Worm (Caenorhabditis elegans) whole organism, early embryonic: ENCODE results near the gene ubq-1.

Experiments
- B0310.2 ChIP-seq: sonication (generic microtip); optimal IDR thresholded peaks from 2 replicates; lab custom pipeline; 2016; ENCODE audit warnings: mild to moderate bottlenecking, missing genetic modification characterization, missing compliant biosample characterization
- F13C5.2 ChIP-seq: sonication (generic microtip); optimal IDR thresholded peaks from 2 replicates; lab custom pipeline; 2017; ENCODE audit warnings: mild to moderate bottlenecking, missing genetic modification characterization, inconsistent platforms, missing compliant biosample characterization
- ama-1 ChIP-seq: fragments of 150-350 bp; optimal IDR thresholded peaks from 2 replicates; lab custom pipeline; 2014
- ceh-13 ChIP-seq: fragments of 200-800 bp; sonication (Bioruptor generic); optimal IDR thresholded peaks from 2 replicates; lab custom pipeline; 2018; ENCODE audit warnings: mild to moderate bottlenecking, missing genetic modification characterization, missing compliant biosample characterization
- ceh-36 ChIP-seq: sonication (generic microtip); optimal IDR thresholded peaks from 2 replicates; lab custom pipeline; 2016; ENCODE audit warnings: missing genetic modification characterization, inconsistent platforms, missing compliant biosample characterization
- ets-7 ChIP-seq: sonication (generic microtip); optimal IDR thresholded peaks from 2 replicates; lab custom pipeline; 2016; ENCODE audit warnings: missing genotype, missing genetic modification characterization, missing compliant biosample characterization
- hmbx-1 ChIP-seq: sonication (generic microtip); optimal IDR thresholded peaks from 2 replicates; lab custom pipeline; 2016; ENCODE audit warnings: mild to moderate bottlenecking, missing genetic modification characterization, missing compliant biosample characterization
- hmg-4 ChIP-seq: fragments of 200-800 bp; sonication (Bioruptor generic); optimal IDR thresholded peaks from 2 replicates; lab custom pipeline; 2018; ENCODE audit warnings: mild to moderate bottlenecking, missing genetic modification characterization, missing compliant biosample characterization
- hnd-1 ChIP-seq: sonication (generic microtip); optimal IDR thresholded peaks from 2 replicates; lab custom pipeline; 2016; ENCODE audit warnings: missing genetic modification characterization, missing compliant biosample characterization
- pes-1 ChIP-seq: fragments of 200-800 bp; sonication (Bioruptor generic); IDR thresholded peaks from 2 replicates; pipeline ENCODE4 v1.3.6; 2022; ENCODE audit warnings: missing genetic modification reagents, missing genetic modification characterization, missing compliant biosample characterization
- scrt-1 ChIP-seq: fragments of 200-800 bp; sonication (Bioruptor generic); IDR thresholded peaks from 2 replicates; pipeline ENCODE4 v1.3.6; 2022; ENCODE audit warnings: missing genetic modification characterization, missing compliant biosample characterization
- sea-1 ChIP-seq: fragments of 200-800 bp; sonication (Bioruptor generic); conservative IDR thresholded peaks from 2 replicates; pipeline ENCODE4 v1.3.6; 2022; ENCODE audit warnings: missing genetic modification characterization, missing compliant biosample characterization
- tbx-11 ChIP-seq: fragments of 200-800 bp; sonication (Bioruptor generic); IDR thresholded peaks from 2 replicates; pipeline ENCODE4 v1.3.6; 2022; ENCODE audit warnings: missing genetic modification characterization, missing compliant biosample characterization
- tbx-37 ChIP-seq: fragments of 200-800 bp; sonication (Bioruptor generic); conservative IDR thresholded peaks from 2 replicates; pipeline ENCODE4 v1.3.6; 2022; ENCODE audit warnings: missing genetic modification reagents, missing genetic modification characterization, missing compliant biosample characterization

DNA sequence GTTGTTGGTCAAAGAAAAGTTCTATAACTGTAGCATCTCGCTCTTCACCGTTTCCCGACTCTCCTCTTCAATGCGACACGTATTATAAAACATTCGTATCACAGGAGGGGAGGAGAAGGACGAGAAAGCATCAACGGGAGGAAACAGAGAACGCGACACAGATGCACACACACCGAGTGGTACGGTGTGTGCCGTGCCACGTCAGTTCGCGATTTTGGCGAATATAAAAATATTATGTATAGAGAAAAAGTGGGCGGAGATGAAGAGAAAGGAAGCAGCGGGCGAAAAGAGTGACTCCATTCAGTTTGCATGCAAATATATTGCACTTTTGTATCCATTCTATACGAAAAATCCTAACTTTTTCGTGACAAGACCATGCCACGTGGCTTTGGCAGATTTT lies 25.3 kb upstream of the ubq-1 start:
- no peak for TF ChIP-seq ceh-36 (tag; lab: Kevin White, UChicago)
- TF ChIP-seq ets-7 (tag; lab: Kevin White, UChicago): no peak
- no peak for TF ChIP-seq ama-1
- TF ChIP-seq hmbx-1: no peak
- no peak for TF ChIP-seq B0310.2 (tag; lab: Kevin White, UChicago)
- no peak for TF ChIP-seq scrt-1
- no peak for TF ChIP-seq tbx-11
- no peak for TF ChIP-seq ceh-13 (GFP tag; lab: Kevin White, UChicago)
- no peak for TF ChIP-seq F13C5.2
- TF ChIP-seq pes-1: no peak
- no peak for TF ChIP-seq hnd-1 (tag; lab: Kevin White, UChicago)
- no peak for TF ChIP-seq sea-1 (GFP tag; lab: Robert Waterston, UW)
- TF ChIP-seq tbx-37: no peak
- TF ChIP-seq hmg-4 (GFP tag; lab: Kevin White, UChicago): no peak
